Fruit fly (Drosophila melanogaster) whole organism, prepupa: ENCODE data around the gene dbr.

Experiments
- Blimp-1 ChIP-seq: fragments of 200-800 bp; sonication (Bioruptor generic); optimal IDR thresholded peaks from 3 replicates; lab custom pipeline; 2017; ENCODE audit warnings: missing biosample characterization, missing genetic modification characterization, mild to moderate bottlenecking, moderate library complexity, missing genetic modification reagents
- CG10631 ChIP-seq: fragments of 200-800 bp; sonication (Bioruptor generic); optimal IDR thresholded peaks from 2 replicates; lab custom pipeline; 2016; ENCODE audit warnings: missing biosample characterization, missing genetic modification characterization
- CG10669 ChIP-seq: fragments of 200-800 bp; sonication (Bioruptor generic); optimal IDR thresholded peaks from 3 replicates; lab custom pipeline; 2018; ENCODE audit warnings: missing biosample characterization, mild to moderate bottlenecking, missing genetic modification characterization, moderate library complexity
- CG11902 ChIP-seq: fragments of 200-800 bp; sonication (Bioruptor generic); optimal IDR thresholded peaks from 3 replicates; lab custom pipeline; 2016; ENCODE audit warnings: missing biosample characterization, missing genetic modification characterization
- CG15336 ChIP-seq: fragments of 200-800 bp; sonication (Bioruptor generic); IDR thresholded peaks from 2 replicates; pipeline ENCODE4 v1.3.6; 2022; ENCODE audit warnings: missing biosample characterization, missing genetic modification characterization
- CG16779 ChIP-seq: fragments of 200-800 bp; sonication (Bioruptor generic); optimal IDR thresholded peaks from 3 replicates; lab custom pipeline; 2017; ENCODE audit warnings: missing biosample characterization, mild to moderate bottlenecking, missing genetic modification characterization
- CG31627 ChIP-seq: fragments of 200-800 bp; sonication (Bioruptor generic); optimal IDR thresholded peaks from 3 replicates; lab custom pipeline; 2016; ENCODE audit warnings: missing biosample characterization, missing genetic modification characterization
- CG32006 ChIP-seq: fragments of 200-800 bp; sonication (Bioruptor generic); optimal IDR thresholded peaks from 3 replicates; lab custom pipeline; 2017; ENCODE audit warnings: missing biosample characterization, mild to moderate bottlenecking, missing genetic modification characterization
- CG34406 ChIP-seq: fragments of 200-800 bp; sonication (Bioruptor generic); optimal IDR thresholded peaks from 3 replicates; lab custom pipeline; 2016; ENCODE audit warnings: missing biosample characterization, missing genetic modification characterization
- CG6808 ChIP-seq: fragments of 200-800 bp; sonication (Bioruptor generic); optimal IDR thresholded peaks from 3 replicates; lab custom pipeline; 2017; ENCODE audit warnings: missing biosample characterization, missing genetic modification characterization, mild to moderate bottlenecking, moderate library complexity, missing genetic modification reagents
- CG6854 ChIP-seq: fragments of 200-800 bp; sonication (Bioruptor generic); optimal IDR thresholded peaks from 2 replicates; lab custom pipeline; 2017; ENCODE audit warnings: missing biosample characterization, mild to moderate bottlenecking, missing genetic modification characterization
- CG7368 ChIP-seq: fragments of 200-800 bp; sonication (Bioruptor generic); optimal IDR thresholded peaks from 3 replicates; lab custom pipeline; 2016; ENCODE audit warnings: missing biosample characterization, missing genetic modification characterization
- CG8119 ChIP-seq: fragments of 200-800 bp; sonication (Bioruptor generic); IDR thresholded peaks from 3 replicates; pipeline ENCODE4 v1.3.6; 2022; ENCODE audit warnings: missing biosample characterization, missing genetic modification characterization
- CG8319 ChIP-seq: fragments of 200-800 bp; sonication (Bioruptor generic); optimal IDR thresholded peaks from 3 replicates; lab custom pipeline; 2016; ENCODE audit warnings: missing biosample characterization, missing genetic modification characterization
- CG9139 ChIP-seq: fragments of 200-800 bp; sonication (Bioruptor generic); optimal IDR thresholded peaks from 3 replicates; lab custom pipeline; 2017; ENCODE audit warnings: missing biosample characterization, mild to moderate bottlenecking, missing genetic modification characterization
- Eip78C ChIP-seq: fragments of 200-800 bp; sonication (Bioruptor generic); peaks from one replicate; lab custom pipeline; 2016; ENCODE audit warnings: missing biosample characterization, missing genetic modification characterization
- Ets21C ChIP-seq: fragments of 200-800 bp; sonication (Bioruptor generic); optimal IDR thresholded peaks from 3 replicates; lab custom pipeline; 2016; ENCODE audit warnings: missing biosample characterization, missing genetic modification characterization
- Ets96B ChIP-seq: fragments of 200-800 bp; optimal IDR thresholded peaks from 2 replicates; lab custom pipeline; 2019; ENCODE audit warnings: missing biosample characterization, mild to moderate bottlenecking, missing genetic modification characterization, moderate library complexity
- Hr39 ChIP-seq: fragments of 200-800 bp; sonication (Bioruptor generic); optimal IDR thresholded peaks from 2 replicates; lab custom pipeline; 2016; ENCODE audit warnings: missing biosample characterization, missing genetic modification characterization
- Hr4 ChIP-seq: fragments of 200-800 bp; sonication (Bioruptor generic); optimal IDR thresholded peaks from 3 replicates; lab custom pipeline; 2016; ENCODE audit warnings: missing biosample characterization, missing genetic modification characterization
- Lpt ChIP-seq: fragments of 200-800 bp; sonication (Bioruptor generic); optimal IDR thresholded peaks from 3 replicates; lab custom pipeline; 2016; ENCODE audit warnings: missing biosample characterization, missing genetic modification characterization
- Sox14 ChIP-seq: fragments of 200-800 bp; sonication (Bioruptor generic); optimal IDR thresholded peaks from 3 replicates; lab custom pipeline; 2016; ENCODE audit warnings: missing biosample characterization, missing genetic modification characterization
- achi ChIP-seq: fragments of 200-800 bp; sonication (Bioruptor generic); optimal IDR thresholded peaks from 3 replicates; lab custom pipeline; 2016; ENCODE audit warnings: missing biosample characterization, missing genetic modification characterization
- acj6 ChIP-seq: fragments of 200-800 bp; sonication (Bioruptor generic); optimal IDR thresholded peaks from 3 replicates; lab custom pipeline; 2016; ENCODE audit warnings: missing biosample characterization, missing genetic modification characterization
- cyc ChIP-seq: fragments of 200-800 bp; sonication (Bioruptor generic); optimal IDR thresholded peaks from 3 replicates; lab custom pipeline; 2016; ENCODE audit warnings: missing biosample characterization, missing genetic modification characterization
- eg ChIP-seq: fragments of 200-800 bp; sonication (Bioruptor generic); IDR thresholded peaks from 3 replicates; pipeline ENCODE4 v1.3.6; 2022; ENCODE audit warnings: missing biosample characterization, missing genetic modification characterization
- esn ChIP-seq: fragments of 200-800 bp; sonication (Bioruptor generic); optimal IDR thresholded peaks from 2 replicates; lab custom pipeline; 2016; ENCODE audit warnings: missing biosample characterization, mild to moderate bottlenecking, missing genetic modification characterization, moderate library complexity
- fkh ChIP-seq: fragments of 200-800 bp; sonication (Bioruptor generic); optimal IDR thresholded peaks from 3 replicates; lab custom pipeline; 2017; ENCODE audit warnings: missing biosample characterization, mild to moderate bottlenecking, missing genetic modification characterization, moderate library complexity
- net ChIP-seq: fragments of 200-800 bp; sonication (Bioruptor generic); optimal IDR thresholded peaks from 3 replicates; lab custom pipeline; 2016; ENCODE audit warnings: missing biosample characterization, missing genetic modification characterization
- pdm3 ChIP-seq: fragments of 200-800 bp; sonication (Bioruptor generic); optimal IDR thresholded peaks from 3 replicates; lab custom pipeline; 2016; ENCODE audit warnings: missing biosample characterization, missing genetic modification characterization
- salr ChIP-seq, 2 experiments: fragments of 200-800 bp; sonication (Bioruptor generic); optimal IDR thresholded peaks; 3 replicates each; lab custom pipeline; 2016 to 2018; ENCODE audit warnings: missing biosample characterization in 2 of 2, missing genetic modification characterization in 2 of 2, mild to moderate bottlenecking in 1 of 2
- spab ChIP-seq: fragments of 200-800 bp; sonication (Bioruptor generic); optimal IDR thresholded peaks from 2 replicates; lab custom pipeline; 2017; ENCODE audit warnings: missing biosample characterization, mild to moderate bottlenecking, missing genetic modification characterization, missing genetic modification reagents
- ss ChIP-seq, 2 experiments: fragments of 200-800 bp; sonication (Bioruptor generic); optimal IDR thresholded peaks; 2 replicates in 1 of 2; 3 replicates in 1 of 2; lab custom pipeline; 2017 to 2018; ENCODE audit warnings: mild to moderate bottlenecking in 2 of 2, missing biosample characterization in 2 of 2, missing genetic modification characterization in 2 of 2, moderate library complexity in 1 of 2
- svp ChIP-seq: fragments of 200-800 bp; sonication (Bioruptor generic); peaks from one replicate; lab custom pipeline; 2016; ENCODE audit warnings: missing biosample characterization, missing genetic modification characterization
- topi ChIP-seq: fragments of 200-800 bp; sonication (Bioruptor generic); optimal IDR thresholded peaks from 3 replicates; lab custom pipeline; 2016; ENCODE audit warnings: missing biosample characterization, missing genetic modification characterization
- vri ChIP-seq: fragments of 200-800 bp; sonication (Bioruptor generic); optimal IDR thresholded peaks from 3 replicates; lab custom pipeline; 2016; ENCODE audit warnings: missing biosample characterization, mild to moderate bottlenecking, missing genetic modification characterization

The dbr gene

dm6 chr2L:91830-92229 lies 25.5 kb downstream of the dbr start (continued):
- TF ChIP-seq CG16779 = no peak
- TF ChIP-seq acj6 (GFP tag; lab: Kevin White, UChicago) = peak; percentile 76
- peak; percentile 83 for TF ChIP-seq CG10669 (GFP tag; lab: Kevin White, UChicago)
- TF ChIP-seq CG6854 (GFP tag; lab: Kevin White, UChicago) = peak; percentile 84
- TF ChIP-seq svp (GFP tag; lab: Kevin White, UChicago) = no peak
- TF ChIP-seq Sox14 = peak; percentile 81
- TF ChIP-seq cyc (GFP tag; lab: Kevin White, UChicago) = peak; percentile 59
- peak; percentile 62 for TF ChIP-seq Ets21C (GFP tag; lab: Kevin White, UChicago)
- TF ChIP-seq CG8319 = no peak
- TF ChIP-seq CG10631 (GFP tag; lab: Kevin White, UChicago) = peak; percentile 81
- TF ChIP-seq CG11902 (GFP tag; lab: Kevin White, UChicago) = no peak
- peak; percentile 70 for TF ChIP-seq pdm3
- peak; percentile 68 for TF ChIP-seq CG9139 (GFP tag; lab: Kevin White, UChicago)
- TF ChIP-seq, all 60 proteins: peak for 44

DNA sequence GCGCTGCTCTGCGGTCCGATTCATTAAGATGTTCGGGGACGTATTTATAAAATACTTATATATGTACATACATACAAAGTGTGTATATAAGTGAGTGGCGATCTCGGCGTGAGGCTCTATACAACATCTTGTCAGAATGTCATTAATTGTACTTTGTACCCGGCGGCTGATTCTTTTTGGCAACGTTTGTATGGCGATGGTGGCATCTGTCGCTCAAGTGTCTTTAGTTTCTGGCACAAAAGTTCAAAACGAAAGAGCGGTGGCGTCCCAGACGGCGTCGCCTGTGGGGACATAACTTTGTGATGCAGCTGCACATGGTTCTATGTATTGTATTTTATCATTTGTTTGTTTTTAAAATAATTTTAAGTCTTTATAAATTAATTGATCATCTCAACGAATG lies 26.7 kb downstream of the dbr start:
- TF ChIP-seq CG8119 (GFP tag; lab: Robert Waterston, UW) = peak; percentile 18; the same call in 1 of the 3 replicates
- peak; percentile 38 for TF ChIP-seq Eip78C (GFP tag; lab: Kevin White, UChicago)
- TF ChIP-seq CG6808 = no peak
- peak; percentile 77 for TF ChIP-seq net (GFP tag; lab: Kevin White, UChicago)
- TF ChIP-seq, all 60 proteins: peak for 3

- TF ChIP-seq Hr39 (GFP tag; lab: Kevin White, UChicago) (no peak), Blimp-1 (GFP tag; lab: Kevin White, UChicago) (peak; percentile 38)
These were observed 27.8 kb downstream of the dbr start for dm6 chr2L:94096-94495.

DNA sequence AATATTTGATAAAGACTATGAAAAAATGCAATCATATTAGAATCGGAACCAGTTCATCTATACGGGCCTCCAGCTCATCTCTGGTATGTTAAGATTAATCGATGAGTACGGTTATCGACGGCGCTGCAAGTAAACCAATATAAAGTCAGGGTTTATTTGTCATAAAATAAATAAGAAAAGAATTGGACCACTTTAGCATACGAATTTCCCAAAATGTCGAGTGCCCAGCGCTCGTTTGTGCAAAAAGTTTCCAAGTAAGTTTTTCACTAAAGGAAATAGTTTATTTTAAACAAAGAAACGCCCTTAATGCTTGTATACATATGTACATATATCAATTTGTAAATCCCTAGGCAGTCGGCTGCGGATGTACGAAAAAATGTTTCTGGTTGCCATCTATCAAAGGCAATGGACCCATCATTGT lies 28.4 kb downstream of the dbr start, which contains the start of gene Zir:
TSS of gene Zir (plus strand) at position 101 of the 421 bp plus-strand sequence.
- TF ChIP-seq Blimp-1 (GFP tag; lab: Kevin White, UChicago) (peak; percentile 5), esn (GFP tag; lab: Kevin White, UChicago) (peak; percentile 34), eg (GFP tag; lab: Robert Waterston, UW) (no peak), fkh (GFP tag; lab: Kevin White, UChicago) (peak; percentile 84), Eip78C (GFP tag; lab: Kevin White, UChicago) (peak; percentile 64)

- TF ChIP-seq esn (GFP tag; lab: Kevin White, UChicago) (peak; percentile 21), Ets21C (GFP tag; lab: Kevin White, UChicago) (no peak)
- TF ChIP-seq, all 60 proteins: peak for 1
These were observed 36.0 kb downstream of the dbr start, which contains the start of gene Creld for dm6 chr2L:102161-102761. Creld (plus strand) TSS chr2L:102380.

- TF ChIP-seq CG34406 = no peak
- no peak for TF ChIP-seq achi (GFP tag; lab: Kevin White, UChicago)
- TF ChIP-seq net (GFP tag; lab: Kevin White, UChicago) = no peak
- TF ChIP-seq CG32006 = no peak
- TF ChIP-seq spab = no peak
- peak; percentile 81 for TF ChIP-seq fkh (GFP tag; lab: Kevin White, UChicago)
- TF ChIP-seq salr (GFP tag; optimal IDR thresholded peaks at IDR 0.05; lab: Kevin White, UChicago) = no peak
- no peak for TF ChIP-seq CG31627
- TF ChIP-seq vri = no peak
- no peak for TF ChIP-seq Hr4 (GFP tag; lab: Kevin White, UChicago)
- no peak for TF ChIP-seq CG7368 (GFP tag; lab: Kevin White, UChicago)
- TF ChIP-seq topi (GFP tag; lab: Kevin White, UChicago) = no peak
- TF ChIP-seq ss (GFP tag; optimal IDR thresholded peaks at IDR 0.05; lab: Kevin White, UChicago) = no peak
- 0 out of 2 replicates have a peak, but pooled peaks have one; percentile 9 for TF ChIP-seq CG15336 (GFP tag; lab: Robert Waterston, UW)
- TF ChIP-seq Ets96B = no peak
- no peak for TF ChIP-seq Lpt
- TF ChIP-seq eg (GFP tag; lab: Robert Waterston, UW) = no peak
- TF ChIP-seq, all 60 proteins: peak for 2
These were observed 40.3 kb downstream of the dbr start, which contains the start of the genes Nhe1 and Sam-S for dm6 chr2L:106540-106939. Nhe1 (minus strand) TSS chr2L:106732. Sam-S (plus strand) TSS chr2L:106903.
